Worm (Caenorhabditis elegans): ENCODE results near the gene F53A9.7.

DNA sequence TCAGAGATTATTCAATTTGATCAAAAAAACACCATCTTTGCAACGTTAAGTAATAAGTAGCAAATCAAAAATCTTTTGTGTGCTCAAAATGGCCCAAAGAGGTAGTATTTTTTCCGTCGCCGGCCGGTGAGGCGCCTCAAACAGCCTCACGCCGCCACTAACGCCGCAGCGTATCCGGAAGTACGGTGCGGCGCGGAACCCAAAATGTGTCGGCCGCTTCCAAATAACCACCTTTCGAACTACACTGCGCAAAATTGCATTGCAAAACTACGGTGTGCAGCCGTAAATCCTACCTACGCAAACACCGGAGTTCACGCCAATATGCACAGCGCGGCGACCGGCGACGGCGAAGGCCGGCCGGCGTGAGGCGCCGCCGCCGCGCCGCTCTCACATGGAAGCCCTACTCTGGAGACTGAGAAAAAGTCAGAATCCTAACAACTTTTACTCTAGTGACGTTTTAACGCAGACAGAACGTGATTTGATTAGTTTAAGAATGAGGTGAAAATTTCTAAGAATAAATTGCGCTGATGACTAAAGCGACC lies 25.0 kb upstream of the F53A9.7 start:
- TF ChIP-seq ztf-11 (tag; optimal IDR thresholded peaks at IDR 0.05) (no peak), lin-39 (tag; optimal IDR thresholded peaks at IDR 0.05) (no peak), lsy-2 (tag; optimal IDR thresholded peaks at IDR 0.05) (no peak), mab-5 (tag; optimal IDR thresholded peaks at IDR 0.05) (no peak), ceh-82 (tag; optimal IDR thresholded peaks at IDR 0.05) (no peak), nhr-11 (tag; optimal IDR thresholded peaks at IDR 0.05) (no peak), aly-2 (tag; optimal IDR thresholded peaks at IDR 0.05) (no peak), nhr-237 (tag; optimal IDR thresholded peaks at IDR 0.05) (no peak), egl-27 (tag; optimal IDR thresholded peaks at IDR 0.05) (no peak), fos-1 (tag; optimal IDR thresholded peaks at IDR 0.05) (no peak)
